Worm (Caenorhabditis elegans) whole organism, L4/young adult: ENCODE measurements around the gene gtap-1.

Experiments
- W03F9.2 ChIP-seq: fragments of 150-350 bp; optimal IDR thresholded peaks from 2 replicates; lab custom pipeline; 2014; ENCODE audit warnings: missing biosample characterization, missing genetic modification characterization
- dao-5 ChIP-seq: sonication (generic microtip); optimal IDR thresholded peaks from 2 replicates; lab custom pipeline; 2016; ENCODE audit warnings: missing genotype, missing genetic modification characterization, moderate library complexity, missing compliant biosample characterization

ce11 chrII:5841866-5842265 is 8.8 kb upstream of the gtap-1 start, which contains the start of gene nep-25:
- TF ChIP-seq W03F9.2 (tag; lab: Kevin White, UChicago) (no peak), dao-5 (tag; lab: Kevin White, UChicago) (no peak)
